Worm (Caenorhabditis elegans) whole organism, mixed stage, embryonic: ENCODE data around the gene mtx-2.

Experiments
- M03D4.4 ChIP-seq: sonication (generic microtip); optimal IDR thresholded peaks from 2 replicates; lab custom pipeline; 2017; ENCODE audit warnings: mild to moderate bottlenecking, missing genetic modification characterization, missing compliant biosample characterization
- bed-3 ChIP-seq: fragments of 200-800 bp; sonication (Bioruptor generic); optimal IDR thresholded peaks from 3 replicates; lab custom pipeline; 2018; ENCODE audit warnings: mild to moderate bottlenecking, missing genetic modification characterization, moderate library complexity, missing compliant biosample characterization
- blmp-1 ChIP-seq: fragments of 150-350 bp; optimal IDR thresholded peaks from 2 replicates; lab custom pipeline; 2014; ENCODE audit warnings: missing biosample characterization, missing genetic modification characterization
- ceh-39 ChIP-seq: fragments of 150-350 bp; optimal IDR thresholded peaks from 2 replicates; lab custom pipeline; 2014; ENCODE audit warnings: missing biosample characterization, missing genetic modification characterization
- ceh-43 ChIP-seq: fragments of 200-800 bp; sonication (Bioruptor generic); optimal IDR thresholded peaks from 2 replicates; lab custom pipeline; 2018; ENCODE audit warnings: mild to moderate bottlenecking, missing genetic modification characterization, moderate library complexity, missing compliant biosample characterization
- ceh-83 ChIP-seq: fragments of 200-800 bp; sonication (Bioruptor generic); optimal IDR thresholded peaks from 2 replicates; lab custom pipeline; 2018; ENCODE audit warnings: mild to moderate bottlenecking, missing genetic modification characterization, missing compliant biosample characterization
- ces-1 ChIP-seq: fragments of 150-350 bp; optimal IDR thresholded peaks from 2 replicates; lab custom pipeline; 2014; ENCODE audit warnings: missing biosample characterization, missing genetic modification reagents, missing genetic modification characterization
- cnd-1 ChIP-seq: fragments of 200-800 bp; sonication (Bioruptor generic); optimal IDR thresholded peaks from 2 replicates; lab custom pipeline; 2018; ENCODE audit warnings: mild to moderate bottlenecking, missing genetic modification characterization, missing compliant biosample characterization
- drap-1 ChIP-seq: fragments of 200-800 bp; sonication (Bioruptor generic); optimal IDR thresholded peaks from 3 replicates; lab custom pipeline; 2018; ENCODE audit warnings: mild to moderate bottlenecking, missing genetic modification characterization, missing compliant biosample characterization
- elt-1 ChIP-seq: sonication (generic microtip); optimal IDR thresholded peaks from 2 replicates; lab custom pipeline; 2017; ENCODE audit warnings: missing genetic modification characterization, mild to moderate bottlenecking, missing compliant biosample characterization, antibody characterized with exemption, moderate library complexity, borderline replicate concordance; ENCODE audit not compliant: insufficient read depth
- elt-3 ChIP-seq: fragments of 150-350 bp; optimal IDR thresholded peaks from 2 replicates; lab custom pipeline; 2014; ENCODE audit warnings: missing biosample characterization, missing genetic modification characterization
- flh-1 ChIP-seq: fragments of 200-800 bp; sonication (Bioruptor generic); optimal IDR thresholded peaks from 2 replicates; lab custom pipeline; 2018; ENCODE audit warnings: mild to moderate bottlenecking, missing genetic modification characterization, moderate library complexity, missing compliant biosample characterization
- ham-2 ChIP-seq: fragments of 200-800 bp; sonication (Bioruptor generic); optimal IDR thresholded peaks from 2 replicates; lab custom pipeline; 2018; ENCODE audit warnings: mild to moderate bottlenecking, missing genetic modification characterization, missing compliant biosample characterization
- hlh-1 ChIP-seq: fragments of 150-350 bp; optimal IDR thresholded peaks from 2 replicates; lab custom pipeline; 2014; ENCODE audit warnings: missing biosample characterization, missing genetic modification reagents, missing genetic modification characterization
- lin-13 ChIP-seq: fragments of 150-350 bp; optimal IDR thresholded peaks from 2 replicates; lab custom pipeline; 2014; ENCODE audit warnings: missing biosample characterization, missing genetic modification characterization
- lin-32 ChIP-seq: fragments of 200-800 bp; sonication (Bioruptor generic); optimal IDR thresholded peaks from 2 replicates; lab custom pipeline; 2018; ENCODE audit warnings: mild to moderate bottlenecking, missing genetic modification characterization, missing compliant biosample characterization
- lsy-2 ChIP-seq: fragments of 150-350 bp; optimal IDR thresholded peaks from 2 replicates; lab custom pipeline; 2014; ENCODE audit warnings: missing biosample characterization, missing genetic modification characterization
- mab-5 ChIP-seq: fragments of 150-350 bp; optimal IDR thresholded peaks from 2 replicates; lab custom pipeline; 2014; ENCODE audit warnings: missing biosample characterization, missing genetic modification characterization
- mep-1 ChIP-seq: fragments of 150-350 bp; optimal IDR thresholded peaks from 2 replicates; lab custom pipeline; 2017; ENCODE audit warnings: missing biosample characterization, missing genetic modification reagents, missing genetic modification characterization, inconsistent platforms
- mls-2 ChIP-seq: sonication (generic microtip); optimal IDR thresholded peaks from 2 replicates; lab custom pipeline; 2016; ENCODE audit warnings: mild to moderate bottlenecking, missing genetic modification characterization, moderate library complexity, missing compliant biosample characterization
- nhr-12 ChIP-seq: fragments of 150-350 bp; optimal IDR thresholded peaks from 2 replicates; lab custom pipeline; 2014; ENCODE audit warnings: missing biosample characterization, missing genetic modification characterization
- nhr-2 ChIP-seq: fragments of 150-350 bp; optimal IDR thresholded peaks from 2 replicates; lab custom pipeline; 2014; ENCODE audit warnings: missing biosample characterization, missing genetic modification characterization
- nhr-237 ChIP-seq: fragments of 150-350 bp; optimal IDR thresholded peaks from 2 replicates; lab custom pipeline; 2014; ENCODE audit warnings: missing biosample characterization, missing genetic modification characterization
- nhr-28 ChIP-seq: fragments of 150-350 bp; optimal IDR thresholded peaks from 2 replicates; lab custom pipeline; 2014; ENCODE audit warnings: missing biosample characterization, missing genetic modification characterization
- nhr-76 ChIP-seq: sonication (generic microtip); optimal IDR thresholded peaks from 2 replicates; lab custom pipeline; 2017; ENCODE audit warnings: missing biosample characterization, missing genetic modification characterization
- pha-4 ChIP-seq: fragments of 150-350 bp; optimal IDR thresholded peaks from 2 replicates; lab custom pipeline; 2018; ENCODE audit warnings: missing biosample characterization, missing genetic modification reagents, missing genetic modification characterization
- sem-2 ChIP-seq: fragments of 200-800 bp; sonication (Bioruptor generic); optimal IDR thresholded peaks from 2 replicates; lab custom pipeline; 2018; ENCODE audit warnings: mild to moderate bottlenecking, missing genetic modification characterization, missing compliant biosample characterization
- snpc-4 ChIP-seq: fragments of 150-350 bp; optimal IDR thresholded peaks from 2 replicates; lab custom pipeline; 2014; ENCODE audit warnings: missing biosample characterization, missing genetic modification characterization
- sptf-1 ChIP-seq: sonication (generic microtip); optimal IDR thresholded peaks from 2 replicates; lab custom pipeline; 2017; ENCODE audit warnings: mild to moderate bottlenecking, missing genetic modification characterization, moderate library complexity, missing compliant biosample characterization
- tbx-8 ChIP-seq: fragments of 200-800 bp; sonication (Bioruptor generic); optimal IDR thresholded peaks from 2 replicates; lab custom pipeline; 2018; ENCODE audit warnings: mild to moderate bottlenecking, missing genetic modification characterization, moderate library complexity, missing compliant biosample characterization
- unc-120 ChIP-seq: sonication (generic microtip); optimal IDR thresholded peaks from 2 replicates; lab custom pipeline; 2017; ENCODE audit warnings: missing genetic modification characterization, missing compliant biosample characterization; ENCODE audit not compliant: poor library complexity, severe bottlenecking
- unc-39 ChIP-seq: fragments of 150-350 bp; optimal IDR thresholded peaks from 2 replicates; lab custom pipeline; 2014; ENCODE audit warnings: missing biosample characterization, missing genetic modification characterization
- unc-62 ChIP-seq: fragments of 150-350 bp; optimal IDR thresholded peaks from 2 replicates; lab custom pipeline; 2014; ENCODE audit warnings: missing biosample characterization, missing genetic modification reagents, missing genetic modification characterization
- zip-8 ChIP-seq: fragments of 150-350 bp; optimal IDR thresholded peaks from 2 replicates; lab custom pipeline; 2014; ENCODE audit warnings: missing biosample characterization, missing genetic modification characterization
- ztf-11 ChIP-seq: fragments of 150-350 bp; optimal IDR thresholded peaks from 2 replicates; lab custom pipeline; 2014; ENCODE audit warnings: missing biosample characterization, missing genetic modification characterization

The mtx-2 gene

DNA sequence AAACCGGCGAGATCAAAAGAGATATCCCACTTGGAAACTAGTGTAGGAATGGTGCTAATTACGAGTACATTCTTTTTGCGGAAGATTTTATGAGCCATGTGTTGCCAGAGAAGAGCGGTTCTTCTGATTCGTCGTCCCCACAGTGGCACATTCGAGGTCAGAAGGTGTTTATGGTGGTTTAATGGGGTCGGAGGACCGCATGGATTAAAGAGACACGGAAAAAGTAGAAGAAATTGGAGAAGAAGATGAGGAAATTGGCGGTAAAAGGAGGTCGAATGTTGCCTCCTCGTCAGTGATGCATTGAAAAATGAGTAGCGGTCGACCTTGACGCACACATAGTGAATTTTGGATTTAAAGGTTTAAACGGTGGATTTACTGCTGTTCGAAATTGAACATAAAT is 29.8 kb downstream of the mtx-2 start:
- TF ChIP-seq snpc-4 (tag; lab: Kevin White, UChicago) (no peak), ztf-11 (tag; lab: Kevin White, UChicago) (no peak), tbx-8 (GFP tag; lab: Kevin White, UChicago) (no peak), nhr-12 (tag; lab: Kevin White, UChicago) (no peak), unc-39 (no peak), ceh-39 (no peak), hlh-1 (tag; lab: Kevin White, UChicago) (no peak), sem-2 (GFP tag; lab: Kevin White, UChicago) (no peak), unc-62 (no peak), elt-3 (no peak), ham-2 (GFP tag; lab: Kevin White, UChicago) (peak; percentile 45), mep-1 (tag; lab: Kevin White, UChicago) (no peak), blmp-1 (tag; lab: Kevin White, UChicago) (no peak), pha-4 (tag; lab: Kevin White, UChicago) (no peak), nhr-2 (tag; lab: Kevin White, UChicago) (peak; percentile 27), nhr-237 (no peak), flh-1 (no peak), lin-13 (tag; lab: Kevin White, UChicago) (no peak)

DNA sequence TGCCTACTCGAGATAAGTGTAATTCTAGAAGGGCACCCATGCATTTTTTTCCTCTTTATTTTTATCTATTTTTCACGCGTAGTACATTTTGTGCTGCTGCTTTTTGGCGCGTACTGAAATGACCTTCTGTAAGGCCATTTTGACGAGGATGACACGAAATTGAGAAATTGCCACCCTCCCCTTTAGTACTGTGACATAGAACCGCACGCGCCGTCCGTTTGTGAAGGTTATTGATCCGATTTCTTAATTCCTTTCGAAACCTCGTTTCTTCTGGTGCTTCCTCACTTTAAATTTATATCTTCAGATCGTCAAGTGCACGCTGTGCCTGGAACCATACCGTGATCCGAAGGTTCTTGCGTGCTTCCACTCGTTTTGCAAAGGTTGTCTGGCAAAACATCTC is 32.3 kb downstream of the mtx-2 start:
- TF ChIP-seq ztf-11 (tag; lab: Kevin White, UChicago) (no peak), ceh-43 (GFP tag; lab: Kevin White, UChicago) (no peak), bed-3 (GFP tag; lab: Kevin White, UChicago) (no peak), nhr-12 (tag; lab: Kevin White, UChicago) (no peak), nhr-237 (no peak), elt-3 (no peak), mab-5 (no peak), drap-1 (GFP tag; lab: Kevin White, UChicago) (no peak), hlh-1 (tag; lab: Kevin White, UChicago) (no peak), ceh-39 (no peak), flh-1 (no peak), snpc-4 (tag; lab: Kevin White, UChicago) (no peak)
- TF ChIP-seq, all 35 proteins: peak for 0

DNA sequence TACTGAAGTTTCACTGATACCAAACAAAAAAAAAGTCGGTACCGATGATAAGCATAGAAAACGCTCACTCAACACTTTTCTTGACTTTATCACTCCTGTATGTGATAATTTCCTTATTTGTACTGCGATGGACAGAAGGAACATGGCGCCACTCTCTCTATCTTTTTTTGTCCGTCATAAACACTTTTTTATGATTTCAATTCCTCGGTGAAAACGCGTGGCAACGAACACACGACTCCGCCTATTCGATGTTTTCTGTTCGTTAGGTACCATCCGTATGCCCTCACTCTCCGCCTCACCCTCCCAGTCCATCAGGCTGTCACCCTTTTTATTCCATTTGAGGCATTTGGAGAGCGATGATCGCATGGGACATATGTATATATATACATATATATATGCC is 33.1 kb downstream of the mtx-2 start:
- TF ChIP-seq drap-1 (GFP tag; lab: Kevin White, UChicago): no peak
- TF ChIP-seq cnd-1 (tag; lab: Kevin White, UChicago): peak; percentile 68
- TF ChIP-seq mab-5: no peak

DNA sequence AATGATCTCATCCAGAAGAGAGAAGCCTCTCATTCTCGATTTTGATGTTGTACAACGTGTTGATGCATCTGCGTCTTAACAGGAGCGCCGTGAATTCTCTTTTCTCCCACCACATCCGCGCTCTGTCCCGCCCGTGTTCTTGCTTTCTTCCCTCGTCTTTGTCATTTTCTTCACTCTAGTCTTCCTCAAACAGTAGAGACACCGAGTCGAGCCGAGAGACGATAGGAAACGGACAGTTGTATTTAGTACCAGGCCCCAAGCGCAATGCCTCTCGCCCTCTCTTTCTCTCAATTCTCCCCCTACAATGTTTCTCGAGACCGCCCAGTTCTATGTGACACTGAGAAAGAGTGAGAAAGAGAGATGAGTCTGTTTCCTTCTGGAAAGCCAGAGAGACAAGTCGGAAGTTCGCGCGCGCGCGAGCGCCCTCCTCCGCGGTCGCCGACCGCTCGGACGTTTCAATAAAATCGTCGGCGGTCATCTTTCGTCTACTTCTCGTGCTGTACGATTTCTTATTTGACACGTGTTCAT is 33.8 kb downstream of the mtx-2 start, which contains the start of gene ZK112.4:
TSS of gene ZK112.4 (minus strand) at position 478 of the 528 bp plus-strand sequence.
- TF ChIP-seq M03D4.4 (tag; lab: Kevin White, UChicago) (peak; percentile 48), ces-1 (GFP tag; lab: Kevin White, UChicago) (peak; percentile 15), bed-3 (GFP tag; lab: Kevin White, UChicago) (no peak), snpc-4 (tag; lab: Kevin White, UChicago) (no peak), ham-2 (GFP tag; lab: Kevin White, UChicago) (peak; percentile 60), nhr-76 (tag; lab: Kevin White, UChicago) (no peak), drap-1 (GFP tag; lab: Kevin White, UChicago) (peak; percentile 50), ceh-83 (GFP tag; lab: Kevin White, UChicago) (no peak), nhr-237 (peak; percentile 78), sptf-1 (tag; lab: Kevin White, UChicago) (peak; percentile 68), lsy-2 (no peak), unc-120 (tag; lab: Kevin White, UChicago) (peak; percentile 95), ceh-43 (GFP tag; lab: Kevin White, UChicago) (no peak), nhr-2 (tag; lab: Kevin White, UChicago) (no peak), flh-1 (no peak), lin-32 (GFP tag; lab: Kevin White, UChicago) (no peak), ztf-11 (tag; lab: Kevin White, UChicago) (no peak), hlh-1 (tag; lab: Kevin White, UChicago) (peak; percentile 76), blmp-1 (tag; lab: Kevin White, UChicago) (no peak), mab-5 (no peak), elt-3 (no peak), zip-8 (tag; lab: Kevin White, UChicago) (no peak), cnd-1 (tag; lab: Kevin White, UChicago) (no peak), unc-62 (peak; percentile 90), pha-4 (tag; lab: Kevin White, UChicago) (peak; percentile 66), unc-39 (no peak), mls-2 (peak; percentile 22), ceh-39 (no peak), nhr-12 (tag; lab: Kevin White, UChicago) (no peak), mep-1 (tag; lab: Kevin White, UChicago) (no peak), sem-2 (GFP tag; lab: Kevin White, UChicago) (no peak), nhr-28 (tag; lab: Kevin White, UChicago) (no peak), elt-1 (tag; lab: Kevin White, UChicago) (no peak), lin-13 (tag; lab: Kevin White, UChicago) (peak; percentile 4), tbx-8 (GFP tag; lab: Kevin White, UChicago) (no peak)
